Fruit fly (Drosophila melanogaster) whole organism, embryonic: Measurements from ENCODE around the gene His3.3B.
A peak's percentile ranks its signal among the peaks of the same experiment; 100 is the strongest.

Experiments used
- Antp ChIP-seq: fragments of 200-800 bp; sonication (Bioruptor generic); optimal IDR thresholded peaks from 3 replicates; lab custom pipeline; 2016; ENCODE audit warnings: missing biosample characterization, missing genetic modification characterization
- Atf3 ChIP-seq: fragments of 200-800 bp; sonication (Bioruptor generic); optimal IDR thresholded peaks from 3 replicates; lab custom pipeline; 2016; ENCODE audit warnings: missing biosample characterization, missing genetic modification characterization
- Atf6 ChIP-seq: fragments of 200-800 bp; sonication (Bioruptor generic); IDR thresholded peaks from 2 replicates; pipeline ENCODE4 v1.3.6; 2022; ENCODE audit warnings: missing biosample characterization, missing genetic modification characterization
- Bgb ChIP-seq: fragments of 200-800 bp; sonication (Bioruptor generic); IDR thresholded peaks from 2 replicates; pipeline ENCODE4 v1.3.6; 2022; ENCODE audit warnings: missing biosample characterization, missing genetic modification characterization; ENCODE audit not compliant: partially characterized antibody
- CG13287 ChIP-seq: fragments of 200-800 bp; sonication (Bioruptor generic); IDR thresholded peaks from 2 replicates; pipeline ENCODE4 v1.3.6; 2022; ENCODE audit warnings: missing biosample characterization, missing genetic modification characterization; ENCODE audit not compliant: partially characterized antibody
- CG14014 ChIP-seq: fragments of 200-800 bp; sonication (Bioruptor generic); IDR thresholded peaks from 2 replicates; pipeline ENCODE4 v1.3.6; 2022; ENCODE audit warnings: missing biosample characterization, missing genetic modification characterization
- CG1603 ChIP-seq: fragments of 200-800 bp; sonication (Bioruptor generic); optimal IDR thresholded peaks from 2 replicates; lab custom pipeline; 2019; ENCODE audit warnings: missing biosample characterization, mild to moderate bottlenecking, missing genetic modification characterization, moderate library complexity
- CG16813 ChIP-seq: fragments of 200-800 bp; sonication (Bioruptor generic); IDR thresholded peaks from 3 replicates; pipeline ENCODE4 v1.3.6; 2022; ENCODE audit warnings: missing biosample characterization, missing genetic modification characterization; ENCODE audit not compliant: partially characterized antibody
- CG17912 ChIP-seq: fragments of 200-800 bp; sonication (Bioruptor generic); optimal IDR thresholded peaks from 2 replicates; lab custom pipeline; 2018; ENCODE audit warnings: missing biosample characterization, mild to moderate bottlenecking, missing genetic modification characterization
- CG2116 ChIP-seq: fragments of 200-800 bp; sonication (Bioruptor generic); optimal IDR thresholded peaks from 3 replicates; lab custom pipeline; 2018; ENCODE audit warnings: missing biosample characterization, mild to moderate bottlenecking, missing genetic modification characterization
- CG2129 ChIP-seq: fragments of 200-800 bp; sonication (Bioruptor generic); IDR thresholded peaks from 2 replicates; pipeline ENCODE4 v1.3.6; 2022; ENCODE audit warnings: missing biosample characterization, missing genetic modification characterization; ENCODE audit not compliant: partially characterized antibody
- CG32767 ChIP-seq: fragments of 200-800 bp; sonication (Bioruptor generic); IDR thresholded peaks from 2 replicates; pipeline ENCODE4 v1.3.6; 2022; ENCODE audit warnings: missing biosample characterization, missing genetic modification characterization
- CG3407 ChIP-seq: fragments of 200-800 bp; sonication (Bioruptor generic); optimal IDR thresholded peaks from 2 replicates; lab custom pipeline; 2018; ENCODE audit warnings: missing biosample characterization, mild to moderate bottlenecking, missing genetic modification characterization
- CG3847 ChIP-seq: fragments of 200-800 bp; sonication (Bioruptor generic); IDR thresholded peaks from 2 replicates; pipeline ENCODE4 v1.3.6; 2022; ENCODE audit warnings: missing biosample characterization, missing genetic modification characterization
- CG4854 ChIP-seq: fragments of 200-800 bp; sonication (Bioruptor generic); optimal IDR thresholded peaks from 2 replicates; lab custom pipeline; 2016; ENCODE audit warnings: missing biosample characterization, missing genetic modification characterization, inconsistent platforms
- CG6791 ChIP-seq: fragments of 200-800 bp; sonication (Bioruptor generic); IDR thresholded peaks from 3 replicates; pipeline ENCODE4 v1.3.6; 2022; ENCODE audit warnings: missing biosample characterization, missing genetic modification characterization; ENCODE audit not compliant: partially characterized antibody
- CG7556 ChIP-seq: fragments of 200-800 bp; sonication (Bioruptor generic); optimal IDR thresholded peaks from 2 replicates; lab custom pipeline; 2017; ENCODE audit warnings: missing biosample characterization, mild to moderate bottlenecking, missing genetic modification characterization
- CTCF ChIP-seq: fragments of 200-800 bp; sonication (Bioruptor generic); optimal IDR thresholded peaks from 2 replicates; lab custom pipeline; 2017; ENCODE audit warnings: missing biosample characterization, mild to moderate bottlenecking, missing genetic modification characterization, moderate library complexity
- Dp ChIP-seq: fragments of 200-800 bp; sonication (Bioruptor generic); optimal IDR thresholded peaks from 2 replicates; lab custom pipeline; 2018; ENCODE audit warnings: missing biosample characterization, mild to moderate bottlenecking, missing genetic modification characterization, moderate library complexity
- E2f2 ChIP-seq: fragments of 200-800 bp; sonication (Bioruptor generic); IDR thresholded peaks from 2 replicates; pipeline ENCODE4 v1.3.6; 2022; ENCODE audit warnings: missing biosample characterization, missing genetic modification characterization
- Fer2 ChIP-seq: fragments of 200-800 bp; sonication (Bioruptor generic); optimal IDR thresholded peaks from 2 replicates; lab custom pipeline; 2018; ENCODE audit warnings: missing biosample characterization, mild to moderate bottlenecking, missing genetic modification characterization, moderate library complexity
- HLH4C ChIP-seq: fragments of 200-800 bp; sonication (Bioruptor generic); IDR thresholded peaks from 3 replicates; pipeline ENCODE4 v1.3.6; 2022; ENCODE audit warnings: missing biosample characterization, missing genetic modification characterization; ENCODE audit not compliant: partially characterized antibody
- HmgZ ChIP-seq: fragments of 200-800 bp; sonication (Bioruptor generic); optimal IDR thresholded peaks from 2 replicates; lab custom pipeline; 2018; ENCODE audit warnings: missing biosample characterization, mild to moderate bottlenecking, missing genetic modification characterization
- Hr3 ChIP-seq: fragments of 200-800 bp; sonication (Bioruptor generic); optimal IDR thresholded peaks from 3 replicates; lab custom pipeline; 2016; ENCODE audit warnings: missing biosample characterization, missing genetic modification characterization
- Myb ChIP-seq: fragments of 200-800 bp; sonication (Bioruptor generic); optimal IDR thresholded peaks from 2 replicates; lab custom pipeline; 2016; ENCODE audit warnings: missing biosample characterization, missing genetic modification characterization
- Pdp1 ChIP-seq, 2 experiments: fragments of 200-800 bp; sonication (Bioruptor generic); optimal IDR thresholded peaks; 3 replicates each; lab custom pipeline; 2016; ENCODE audit warnings: missing biosample characterization in 2 of 2, missing genetic modification characterization in 2 of 2, mild to moderate bottlenecking in 1 of 2, moderate library complexity in 1 of 2
- TFAM ChIP-seq: fragments of 200-800 bp; sonication (Bioruptor generic); optimal IDR thresholded peaks from 2 replicates; lab custom pipeline; 2017; ENCODE audit warnings: missing biosample characterization, missing genetic modification characterization, inconsistent platforms
- YL-1 ChIP-seq: fragments of 200-800 bp; sonication (Bioruptor generic); optimal IDR thresholded peaks from 3 replicates; lab custom pipeline; 2017; ENCODE audit warnings: missing biosample characterization, mild to moderate bottlenecking, missing genetic modification characterization
- ato ChIP-seq: fragments of 200-800 bp; sonication (Bioruptor generic); IDR thresholded peaks from 2 replicates; pipeline ENCODE4 v1.3.6; 2022; ENCODE audit warnings: missing biosample characterization, missing genetic modification characterization; ENCODE audit not compliant: partially characterized antibody
- btn ChIP-seq: fragments of 200-800 bp; sonication (Bioruptor generic); optimal IDR thresholded peaks from 2 replicates; lab custom pipeline; 2016; ENCODE audit warnings: missing biosample characterization, missing genetic modification characterization
- ci ChIP-seq: fragments of 200-800 bp; sonication (Bioruptor generic); IDR thresholded peaks from 3 replicates; pipeline ENCODE4 v1.3.6; 2022; ENCODE audit warnings: missing biosample characterization, missing genetic modification characterization
- croc ChIP-seq: fragments of 200-800 bp; sonication (Bioruptor generic); conservative IDR thresholded peaks from 3 replicates; pipeline ENCODE4 v1.3.6; 2022; ENCODE audit warnings: missing biosample characterization, missing genetic modification characterization
- fd64A ChIP-seq: fragments of 200-800 bp; sonication (Bioruptor generic); optimal IDR thresholded peaks from 3 replicates; lab custom pipeline; 2018; ENCODE audit warnings: missing biosample characterization, mild to moderate bottlenecking, missing genetic modification characterization
- fd96Cb ChIP-seq: fragments of 200-800 bp; sonication (Bioruptor generic); optimal IDR thresholded peaks from 2 replicates; lab custom pipeline; 2018; ENCODE audit warnings: missing biosample characterization, mild to moderate bottlenecking, missing genetic modification characterization, moderate library complexity
- ftz-f1 ChIP-seq: fragments of 200-800 bp; sonication (Bioruptor generic); optimal IDR thresholded peaks from 2 replicates; lab custom pipeline; 2016; ENCODE audit warnings: missing biosample characterization, missing genetic modification characterization
- hbn ChIP-seq: fragments of 200-800 bp; sonication (Bioruptor generic); IDR thresholded peaks from 2 replicates; pipeline ENCODE4 v1.3.6; 2022; ENCODE audit warnings: missing biosample characterization, missing genetic modification characterization; ENCODE audit not compliant: partially characterized antibody
- inv ChIP-seq: fragments of 200-800 bp; sonication (Bioruptor generic); IDR thresholded peaks from 2 replicates; pipeline ENCODE4 v1.3.6; 2022; ENCODE audit warnings: missing biosample characterization, missing genetic modification characterization; ENCODE audit not compliant: partially characterized antibody
- klu ChIP-seq: fragments of 200-800 bp; sonication (Bioruptor generic); IDR thresholded peaks from 2 replicates; pipeline ENCODE4 v1.3.6; 2022; ENCODE audit warnings: missing biosample characterization, missing genetic modification characterization
- mld ChIP-seq: fragments of 200-800 bp; sonication (Bioruptor generic); IDR thresholded peaks from 3 replicates; pipeline ENCODE4 v1.3.6; 2022; ENCODE audit warnings: missing biosample characterization, missing genetic modification characterization; ENCODE audit not compliant: partially characterized antibody
- nerfin-2 ChIP-seq: fragments of 200-800 bp; sonication (Bioruptor generic); IDR thresholded peaks from 2 replicates; pipeline ENCODE4 v1.3.6; 2022; ENCODE audit warnings: missing biosample characterization, missing genetic modification characterization; ENCODE audit not compliant: partially characterized antibody
- pan ChIP-seq, 4 experiments: fragments of >200 bp in 3 of 4; fragments of 200-800 bp in 1 of 4; sonication (Bioruptor generic) in 1 of 4; optimal IDR thresholded peaks in 3 of 4; IDR thresholded peaks in 1 of 4; 2 replicates each; pipeline versions ENCODE4 v1.3.6 to Lab custom; 2017 to 2022; ENCODE audit warnings: missing biosample characterization in 2 of 4, missing genetic modification characterization in 2 of 4, mixed read lengths in 1 of 4
- pho ChIP-seq: fragments of 200-800 bp; sonication (Bioruptor generic); optimal IDR thresholded peaks from 2 replicates; lab custom pipeline; 2016; ENCODE audit warnings: missing biosample characterization, missing genetic modification characterization
- sens ChIP-seq: fragments of 200-800 bp; sonication (Bioruptor generic); peaks from one replicate; lab custom pipeline; 2016; ENCODE audit warnings: missing biosample characterization, missing genetic modification characterization
- sqz ChIP-seq: fragments of 200-800 bp; sonication (Bioruptor generic); optimal IDR thresholded peaks from 3 replicates; lab custom pipeline; 2018; ENCODE audit warnings: missing biosample characterization, mild to moderate bottlenecking, missing genetic modification characterization
- sug ChIP-seq: fragments of 200-800 bp; optimal IDR thresholded peaks from 2 replicates; lab custom pipeline; 2019; ENCODE audit warnings: missing biosample characterization, mild to moderate bottlenecking, missing genetic modification characterization, moderate library complexity
- tll ChIP-seq, 2 experiments: fragments of 200-800 bp in 1 of 2; fragments of >200 bp in 1 of 2; sonication (Bioruptor generic) in 1 of 2; optimal IDR thresholded peaks; 2 replicates each; lab custom pipeline; 2017 to 2019; ENCODE audit warnings: missing biosample characterization in 2 of 2, missing genetic modification characterization in 2 of 2, mild to moderate bottlenecking in 1 of 2, moderate library complexity in 1 of 2
- zen2 ChIP-seq: fragments of 200-800 bp; sonication (Bioruptor generic); IDR thresholded peaks from 3 replicates; pipeline ENCODE4 v1.3.6; 2022; ENCODE audit warnings: missing biosample characterization, missing genetic modification characterization; ENCODE audit not compliant: partially characterized antibody

The His3.3B gene

DNA sequence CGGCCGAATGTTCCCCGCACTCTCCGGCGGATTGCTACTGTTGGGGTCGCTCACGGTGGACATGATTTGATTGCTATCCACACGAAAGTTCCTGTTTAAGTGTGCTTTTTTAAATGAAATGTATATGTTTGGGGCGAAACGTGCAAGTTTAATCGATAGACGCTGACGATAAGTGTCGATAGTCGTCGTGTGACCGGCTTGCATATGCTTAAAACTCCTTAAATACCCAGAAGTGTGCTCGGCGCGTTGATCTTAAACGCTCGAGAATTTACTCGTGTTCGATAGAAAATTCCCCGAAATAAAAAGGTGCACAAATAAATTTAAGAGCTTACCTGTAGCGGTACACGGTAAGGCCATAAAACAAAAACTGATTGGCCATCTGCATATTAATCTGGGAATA lies 5.4 kb upstream of the His3.3B start, which contains the start of the genes Zpr1 and CG44532 (continued):
- TF ChIP-seq croc (GFP tag; lab: Robert Waterston, UW) (no peak), klu (GFP tag; lab: Robert Waterston, UW) (no peak), sqz (GFP tag; lab: Kevin White, UChicago) (no peak)

DNA sequence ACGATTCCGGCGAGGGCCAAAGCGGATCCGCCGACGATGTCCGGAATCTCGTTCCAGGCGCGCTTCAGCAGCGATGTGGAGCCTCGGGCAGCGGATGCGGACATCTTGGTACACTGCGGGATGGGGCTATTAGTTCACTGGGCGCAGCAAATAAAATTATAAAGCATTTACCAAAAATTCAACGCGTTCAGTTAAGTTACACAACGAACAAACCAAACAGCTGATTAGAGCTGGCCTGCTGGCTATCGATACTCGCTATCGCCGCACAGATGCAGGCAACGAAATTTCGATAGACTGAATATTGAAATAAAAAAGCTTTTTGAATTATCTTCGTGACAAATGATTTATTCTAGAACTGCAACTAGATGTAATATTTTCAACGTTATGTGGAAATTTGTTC lies 3.3 kb upstream of the His3.3B start, which contains the start of gene NdufA3:
TSS of gene NdufA3 (minus strand) at position 317 of the 400 bp plus-strand sequence.
- TF ChIP-seq CG2116 (GFP tag; lab: Kevin White, UChicago) (peak; percentile 41), mld (GFP tag; lab: Robert Waterston, UW) (0 out of 3 replicates have a peak, but pooled peaks have one; percentile 40), ato (GFP tag; lab: Robert Waterston, UW) (peak; percentile 67; the same call in 1 of the 2 replicates), CG14014 (GFP tag; lab: Robert Waterston, UW) (no peak), Atf6 (GFP tag; lab: Robert Waterston, UW) (no peak), ci (GFP tag; lab: Robert Waterston, UW) (no peak), CG3407 (GFP tag; lab: Kevin White, UChicago) (no peak), CG7556 (GFP tag; lab: Kevin White, UChicago) (no peak), E2f2 (GFP tag; lab: Robert Waterston, UW) (peak; percentile 50), CG4854 (GFP tag; lab: Kevin White, UChicago) (no peak), CG6791 (GFP tag; lab: Robert Waterston, UW) (peak; percentile 87), tll (GFP tag; optimal IDR thresholded peaks at IDR 0.05; lab: Kevin White, UChicago) (no peak), nerfin-2 (peak; percentile 80), Antp (GFP tag; lab: Kevin White, UChicago) (no peak), sug (tag; lab: Kevin White, UChicago) (peak; percentile 31), inv (GFP tag; lab: Robert Waterston, UW) (peak; percentile 66), Atf3 (no peak), CG32767 (no peak), Pdp1 (GFP tag; optimal IDR thresholded peaks at IDR 0.05; lab: Kevin White, UChicago) (peak in 1 of 2 experiments; percentile 99), CG16813 (peak; percentile 72), btn (no peak), CTCF (GFP tag; lab: Kevin White, UChicago) (no peak), CG17912 (GFP tag; lab: Kevin White, UChicago) (no peak), hbn (peak; percentile 81), CG3847 (0 out of 2 replicates have a peak, but pooled peaks have one; percentile 5), Dp (GFP tag; lab: Kevin White, UChicago) (peak; percentile 46), CG1603 (peak; percentile 26), TFAM (no peak), ftz-f1 (GFP tag; lab: Kevin White, UChicago) (peak; percentile 3), Fer2 (tag; lab: Kevin White, UChicago) (no peak), Hr3 (GFP tag; lab: Kevin White, UChicago) (no peak), HLH4C (peak; percentile 78), pho (GFP tag; lab: Kevin White, UChicago) (no peak), fd96Cb (tag; lab: Kevin White, UChicago) (no peak), YL-1 (GFP tag; lab: Kevin White, UChicago) (peak; percentile 56), fd64A (GFP tag; lab: Kevin White, UChicago) (no peak), HmgZ (tag; lab: Kevin White, UChicago) (peak; percentile 32), sens (GFP tag; lab: Kevin White, UChicago) (peak; percentile 73), pan (optimal IDR thresholded peaks at IDR 0.05; lab: Kevin White, UChicago) (no peak), pan (GFP tag; optimal IDR thresholded peaks at IDR 0.05 in 1 of 2, IDR thresholded peaks at IDR 0.05 in 1 of 2) (no peak), CG13287 (GFP tag; lab: Robert Waterston, UW) (peak; percentile 83), zen2 (GFP tag; lab: Robert Waterston, UW) (peak; percentile 67; the same call in 2 of the 3 replicates), CG2129 (peak; percentile 64), Myb (GFP tag; lab: Kevin White, UChicago) (peak; percentile 16), Bgb (GFP tag; lab: Robert Waterston, UW) (peak; percentile 81)
